Worm (Caenorhabditis elegans): Measurements from ENCODE around the gene mnk-1.
"Not testable (repeated sequence)": the region's sequence is repeated elsewhere in the genome, so short reads cannot be mapped to it uniquely, and the experiment has no call there.

The mnk-1 gene

ce11 chrII:10500674-10501073 lies 54.2 kb downstream of the mnk-1 start:
- no peak for TF ChIP-seq mdl-1 (tag; optimal IDR thresholded peaks at IDR 0.05)
- TF ChIP-seq peb-1 (tag; optimal IDR thresholded peaks at IDR 0.05): no peak
- TF ChIP-seq nhr-21 (tag; optimal IDR thresholded peaks at IDR 0.05): no peak
- TF ChIP-seq ceh-16 (tag; optimal IDR thresholded peaks at IDR 0.05): peak; percentile 32
- peak; percentile 50 for TF ChIP-seq nhr-25 (tag; optimal IDR thresholded peaks at IDR 0.05)
- no peak for TF ChIP-seq unc-39 (tag; optimal IDR thresholded peaks at IDR 0.05)
- TF ChIP-seq sma-9 (GFP tag; optimal IDR thresholded peaks at IDR 0.05): peak; percentile 20
- TF ChIP-seq sma-9 (tag; optimal IDR thresholded peaks at IDR 0.05): no peak
- TF ChIP-seq R02D3.7 (tag; optimal IDR thresholded peaks at IDR 0.05): no peak
- TF ChIP-seq blmp-1 (tag; optimal IDR thresholded peaks at IDR 0.05; ENCODE audit: insufficient read depth): peak; percentile 55
- no peak for TF ChIP-seq ztf-1 (GFP tag; conservative IDR thresholded peaks at IDR 0.05)
- no peak for TF ChIP-seq unc-55 (GFP tag; optimal IDR thresholded peaks at IDR 0.05)
- TF ChIP-seq snpc-4 (tag; optimal IDR thresholded peaks at IDR 0.05): no peak
- no peak for TF ChIP-seq nhr-6 (tag; optimal IDR thresholded peaks at IDR 0.05)
- TF ChIP-seq lsy-2 (tag; optimal IDR thresholded peaks at IDR 0.05): no peak

- TF ChIP-seq nhr-77 (tag; optimal IDR thresholded peaks at IDR 0.05): no peak
- no peak for TF ChIP-seq nhr-237 (tag; optimal IDR thresholded peaks at IDR 0.05)
- TF ChIP-seq ztf-4 (tag; optimal IDR thresholded peaks at IDR 0.05): no peak
- TF ChIP-seq lin-11 (tag; optimal IDR thresholded peaks at IDR 0.05): no peak
- TF ChIP-seq blmp-1 (tag; optimal IDR thresholded peaks at IDR 0.05; ENCODE audit: insufficient read depth): no peak
- no peak for TF ChIP-seq lin-13 (GFP tag; optimal IDR thresholded peaks at IDR 0.05)
- TF ChIP-seq crh-2 (tag; optimal IDR thresholded peaks at IDR 0.05): no peak
- no peak for TF ChIP-seq sem-4 (tag; optimal IDR thresholded peaks at IDR 0.05)
- no peak for TF ChIP-seq elt-3 (tag; optimal IDR thresholded peaks at IDR 0.05)
- no peak for TF ChIP-seq nhr-23 (tag; optimal IDR thresholded peaks at IDR 0.05)
- TF ChIP-seq R02D3.7 (tag; optimal IDR thresholded peaks at IDR 0.05): no peak
- TF ChIP-seq mdl-1 (tag; optimal IDR thresholded peaks at IDR 0.05): no peak
- TF ChIP-seq ztf-1 (GFP tag; conservative IDR thresholded peaks at IDR 0.05): no peak
- TF ChIP-seq lsy-2 (tag; optimal IDR thresholded peaks at IDR 0.05): no peak
- TF ChIP-seq ceh-16 (tag; optimal IDR thresholded peaks at IDR 0.05): no peak
- no peak for TF ChIP-seq alr-1 (tag; optimal IDR thresholded peaks at IDR 0.05)
- TF ChIP-seq elt-1 (tag; optimal IDR thresholded peaks at IDR 0.05): no peak
- no peak for TF ChIP-seq ceh-82 (tag; optimal IDR thresholded peaks at IDR 0.05)
Measured at ce11 chrII:10495912-10496311, 58.9 kb downstream of the mnk-1 start, which contains the start of gene ZK666.12. ZK666.12 (plus strand) TSS chrII:10496212.

- TF ChIP-seq ZK546.5 (tag; optimal IDR thresholded peaks at IDR 0.05) (no peak), alr-1 (tag; optimal IDR thresholded peaks at IDR 0.05) (no peak), lin-39 (tag; optimal IDR thresholded peaks at IDR 0.05) (no peak), zag-1 (tag; optimal IDR thresholded peaks at IDR 0.05) (no peak)
Measured at ce11 chrII:10494467-10494866, 60.4 kb downstream of the mnk-1 start, which contains the start of gene ZK666.14. ZK666.14 (plus strand) TSS chrII:10494767.

ce11 chrII:10493034-10493433 lies 61.8 kb downstream of the mnk-1 start, which contains the start of gene ZK666.8:
ZK666.8 (minus strand) TSS chrII:10493134.
- not testable (repeated sequence) for TF ChIP-seq gmeb-1, elt-1, alr-1 (tag; optimal IDR thresholded peaks at IDR 0.05)

Data from whole organism, L2 larva.